Worm (Caenorhabditis elegans) whole organism, mixed stage, embryonic: ENCODE measurements around the gene lin-3.

ENCODE experiments used
- ces-1 ChIP-seq: fragments of 150-350 bp; optimal IDR thresholded peaks from 2 replicates; lab custom pipeline; 2014; ENCODE audit warnings: missing biosample characterization, missing genetic modification reagents, missing genetic modification characterization
- elt-1 ChIP-seq: sonication (generic microtip); optimal IDR thresholded peaks from 2 replicates; lab custom pipeline; 2017; ENCODE audit warnings: missing genetic modification characterization, mild to moderate bottlenecking, missing compliant biosample characterization, antibody characterized with exemption, moderate library complexity, borderline replicate concordance; ENCODE audit not compliant: insufficient read depth
- lsy-2 ChIP-seq: fragments of 150-350 bp; optimal IDR thresholded peaks from 2 replicates; lab custom pipeline; 2014; ENCODE audit warnings: missing biosample characterization, missing genetic modification characterization
- nhr-76 ChIP-seq: sonication (generic microtip); optimal IDR thresholded peaks from 2 replicates; lab custom pipeline; 2017; ENCODE audit warnings: missing biosample characterization, missing genetic modification characterization
- pha-4 ChIP-seq: fragments of 150-350 bp; optimal IDR thresholded peaks from 2 replicates; lab custom pipeline; 2018; ENCODE audit warnings: missing biosample characterization, missing genetic modification reagents, missing genetic modification characterization

DNA sequence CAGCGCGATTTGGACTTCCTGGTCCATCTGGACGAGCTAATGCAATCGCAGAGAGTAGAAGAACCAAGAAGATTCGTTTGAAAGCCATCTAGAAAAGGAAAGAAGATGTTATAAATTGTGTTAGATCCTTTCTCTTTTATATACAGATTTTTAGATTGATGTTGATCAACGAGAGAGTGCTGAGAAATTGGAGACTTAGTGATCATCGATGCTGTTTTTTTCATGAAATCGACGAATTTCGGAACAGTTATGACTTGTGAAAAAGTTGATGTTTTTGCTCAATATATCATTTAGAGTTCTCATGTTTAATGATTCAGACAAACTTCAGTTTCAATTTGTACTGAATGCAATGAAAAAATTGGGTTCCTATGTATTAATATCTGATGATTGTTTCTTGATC lies 48.5 kb downstream of the lin-3 start, which contains the start of gene srlf-17:
- TF ChIP-seq pha-4 (tag; lab: Kevin White, UChicago) (no peak), elt-1 (tag; lab: Kevin White, UChicago) (no peak), ces-1 (GFP tag; lab: Kevin White, UChicago) (no peak), lsy-2 (tag; lab: Kevin White, UChicago) (no peak), nhr-76 (no peak)
